Worm (Caenorhabditis elegans): ENCODE measurements around the gene eat-17.

DNA sequence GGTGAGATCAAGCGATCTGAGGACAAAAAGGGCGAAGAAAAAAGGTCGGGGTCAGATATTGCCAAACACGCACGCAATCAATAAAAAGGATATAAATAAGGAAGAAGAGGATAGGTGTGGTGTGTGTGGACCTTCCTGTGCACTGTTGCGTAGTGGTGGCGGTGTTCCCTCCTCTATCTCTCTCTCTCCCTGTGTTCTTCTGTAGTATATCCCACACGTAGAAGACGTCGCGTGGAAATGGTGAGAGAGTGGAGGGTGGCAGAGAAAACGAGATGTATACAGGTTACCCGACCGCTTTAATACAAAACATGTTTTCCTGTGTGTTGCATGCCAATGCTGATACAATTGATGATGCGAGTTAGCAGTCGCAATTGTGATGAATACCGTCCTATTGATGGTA, 2.1 kb downstream of the eat-17 start:
- TF ChIP-seq Y48G9A.11 (GFP tag; IDR thresholded peaks at IDR 0.05) (no peak), zfp-3 (GFP tag; conservative IDR thresholded peaks at IDR 0.05) (no peak), sdz-12 (GFP tag; optimal IDR thresholded peaks at IDR 0.05) (no peak)
